Worm (Caenorhabditis elegans) whole organism, L3 larva: ENCODE measurements around the gene egl-26.

Experiments
- R02D3.7 ChIP-seq: fragments of 150-350 bp; optimal IDR thresholded peaks from 2 replicates; lab custom pipeline; 2014; ENCODE audit warnings: missing biosample characterization, missing genetic modification characterization
- ZK546.5 ChIP-seq: sonication (generic microtip); optimal IDR thresholded peaks from 2 replicates; lab custom pipeline; 2017; ENCODE audit warnings: missing biosample characterization, missing genetic modification characterization
- ama-1 ChIP-seq: fragments of 150-350 bp; optimal IDR thresholded peaks from 2 replicates; lab custom pipeline; 2018
- ceh-28 ChIP-seq: fragments of 150-350 bp; optimal IDR thresholded peaks from 2 replicates; lab custom pipeline; 2014; ENCODE audit warnings: missing biosample characterization, missing genetic modification reagents, missing genetic modification characterization
- egl-27 ChIP-seq: sonication (generic microtip); optimal IDR thresholded peaks from 4 replicates; lab custom pipeline; 2017; ENCODE audit warnings: missing biosample characterization, missing genetic modification reagents, missing genetic modification characterization
- egl-5 ChIP-seq: fragments of 150-350 bp; optimal IDR thresholded peaks from 2 replicates; lab custom pipeline; 2017; ENCODE audit warnings: missing biosample characterization, missing genetic modification reagents, missing genetic modification characterization, inconsistent platforms
- elt-1 ChIP-seq: fragments of 150-350 bp; optimal IDR thresholded peaks from 2 replicates; lab custom pipeline; 2014; ENCODE audit warnings: missing biosample characterization, missing genetic modification characterization
- elt-2 ChIP-seq: sonication (generic microtip); optimal IDR thresholded peaks from 2 replicates; lab custom pipeline; 2016; ENCODE audit warnings: missing genetic modification reagents, mild to moderate bottlenecking, missing genetic modification characterization, missing compliant biosample characterization
- elt-3 ChIP-seq, 3 experiments: fragments of 150-350 bp in 1 of 3; sonication (generic microtip) in 2 of 3; optimal IDR thresholded peaks; 2 replicates in 2 of 3; 4 replicates in 1 of 3; lab custom pipeline; 2014 to 2017; ENCODE audit warnings: missing biosample characterization in 3 of 3, missing genetic modification characterization in 3 of 3
- fkh-10 ChIP-seq: sonication (generic microtip); optimal IDR thresholded peaks from 2 replicates; lab custom pipeline; 2017; ENCODE audit warnings: missing biosample characterization, missing genetic modification reagents, missing genetic modification characterization
- fkh-2 ChIP-seq: fragments of 150-350 bp; optimal IDR thresholded peaks from 2 replicates; lab custom pipeline; 2014; ENCODE audit warnings: missing biosample characterization, missing genetic modification reagents, missing genetic modification characterization
- fos-1 ChIP-seq: fragments of 150-350 bp; optimal IDR thresholded peaks from 2 replicates; lab custom pipeline; 2014; ENCODE audit warnings: missing biosample characterization, missing genetic modification characterization
- hmg-11 ChIP-seq: sonication (generic microtip); optimal IDR thresholded peaks from 2 replicates; lab custom pipeline; 2016; ENCODE audit warnings: missing genetic modification characterization, missing compliant biosample characterization
- jun-1 ChIP-seq: fragments of 150-350 bp; optimal IDR thresholded peaks from 2 replicates; lab custom pipeline; 2014; ENCODE audit warnings: missing biosample characterization, missing genetic modification reagents, missing genetic modification characterization
- lin-15B ChIP-seq: fragments of 150-350 bp; optimal IDR thresholded peaks from 2 replicates; lab custom pipeline; 2014; ENCODE audit warnings: missing biosample characterization, missing genetic modification characterization
- lin-39 ChIP-seq: fragments of 150-350 bp; optimal IDR thresholded peaks from 2 replicates; lab custom pipeline; 2018; ENCODE audit warnings: missing biosample characterization, missing genetic modification reagents, missing genetic modification characterization
- lsy-12 ChIP-seq: sonication (generic microtip); optimal IDR thresholded peaks from 2 replicates; lab custom pipeline; 2016; ENCODE audit warnings: mild to moderate bottlenecking, missing genetic modification characterization, missing compliant biosample characterization
- mdl-1 ChIP-seq: fragments of 150-350 bp; optimal IDR thresholded peaks from 2 replicates; lab custom pipeline; 2014; ENCODE audit warnings: missing biosample characterization, missing genetic modification characterization
- mml-1 ChIP-seq: fragments of 150-350 bp; sonication (generic microtip); optimal IDR thresholded peaks from 3 replicates; lab custom pipeline; 2014; ENCODE audit warnings: missing biosample characterization, missing genetic modification characterization
- nfya-1 ChIP-seq: sonication (generic microtip); optimal IDR thresholded peaks from 2 replicates; lab custom pipeline; 2017; ENCODE audit warnings: missing genetic modification characterization, mild to moderate bottlenecking, missing compliant biosample characterization, antibody characterized with exemption, moderate library complexity; ENCODE audit not compliant: insufficient read depth
- nhr-23 ChIP-seq: fragments of 150-350 bp; optimal IDR thresholded peaks from 2 replicates; lab custom pipeline; 2014; ENCODE audit warnings: missing biosample characterization, missing genetic modification reagents, missing genetic modification characterization
- nhr-237 ChIP-seq: fragments of 150-350 bp; optimal IDR thresholded peaks from 2 replicates; lab custom pipeline; 2014; ENCODE audit warnings: missing biosample characterization, missing genetic modification characterization
- nhr-25 ChIP-seq: sonication (generic microtip); optimal IDR thresholded peaks from 2 replicates; lab custom pipeline; 2017; ENCODE audit warnings: missing biosample characterization, missing genetic modification characterization
- nhr-43 ChIP-seq: sonication (generic microtip); optimal IDR thresholded peaks from 2 replicates; lab custom pipeline; 2016; ENCODE audit warnings: mild to moderate bottlenecking, missing genetic modification characterization, missing compliant biosample characterization; ENCODE audit not compliant: poor library complexity, severe bottlenecking
- nhr-67 ChIP-seq: fragments of 150-350 bp; optimal IDR thresholded peaks from 2 replicates; lab custom pipeline; 2014; ENCODE audit warnings: missing biosample characterization, missing genetic modification characterization
- nhr-76 ChIP-seq: fragments of 150-350 bp; sonication (generic microtip); optimal IDR thresholded peaks from 5 replicates; lab custom pipeline; 2014; ENCODE audit warnings: missing biosample characterization, missing genetic modification characterization
- nhr-77 ChIP-seq: fragments of 150-350 bp; optimal IDR thresholded peaks from 2 replicates; lab custom pipeline; 2014; ENCODE audit warnings: missing biosample characterization, missing genetic modification characterization
- pha-4 ChIP-seq: fragments of 150-350 bp; optimal IDR thresholded peaks from 2 replicates; lab custom pipeline; 2014; ENCODE audit warnings: missing biosample characterization, missing genetic modification reagents, missing genetic modification characterization
- pqm-1 ChIP-seq: fragments of 150-350 bp; optimal IDR thresholded peaks from 2 replicates; lab custom pipeline; 2017; ENCODE audit warnings: missing biosample characterization, missing genetic modification characterization, inconsistent platforms
- sea-2 ChIP-seq: fragments of 150-350 bp; sonication (generic microtip); optimal IDR thresholded peaks from 4 replicates; lab custom pipeline; 2014; ENCODE audit warnings: missing biosample characterization, missing genetic modification reagents, missing genetic modification characterization
- skn-1 ChIP-seq: fragments of 150-350 bp; optimal IDR thresholded peaks from 2 replicates; lab custom pipeline; 2014; ENCODE audit warnings: missing biosample characterization, missing genetic modification characterization
- tbx-2 ChIP-seq: sonication (generic microtip); optimal IDR thresholded peaks from 2 replicates; lab custom pipeline; 2016; ENCODE audit warnings: mild to moderate bottlenecking, missing genetic modification characterization, missing compliant biosample characterization
- unc-39 ChIP-seq: sonication (generic microtip); optimal IDR thresholded peaks from 4 replicates; lab custom pipeline; 2017; ENCODE audit warnings: missing biosample characterization, missing genetic modification characterization
- unc-62 ChIP-seq: fragments of 150-350 bp; sonication (generic microtip); optimal IDR thresholded peaks from 4 replicates; lab custom pipeline; 2014; ENCODE audit warnings: missing biosample characterization, missing genetic modification reagents, missing genetic modification characterization
- zag-1 ChIP-seq: fragments of 150-350 bp; optimal IDR thresholded peaks from 2 replicates; lab custom pipeline; 2014; ENCODE audit warnings: missing biosample characterization, missing genetic modification characterization
- ztf-11 ChIP-seq: fragments of 150-350 bp; optimal IDR thresholded peaks from 2 replicates; lab custom pipeline; 2014; ENCODE audit warnings: missing biosample characterization, missing genetic modification characterization
- ztf-4 ChIP-seq: fragments of 150-350 bp; optimal IDR thresholded peaks from 2 replicates; lab custom pipeline; 2014; ENCODE audit warnings: missing biosample characterization, missing genetic modification characterization

The egl-26 gene

DNA sequence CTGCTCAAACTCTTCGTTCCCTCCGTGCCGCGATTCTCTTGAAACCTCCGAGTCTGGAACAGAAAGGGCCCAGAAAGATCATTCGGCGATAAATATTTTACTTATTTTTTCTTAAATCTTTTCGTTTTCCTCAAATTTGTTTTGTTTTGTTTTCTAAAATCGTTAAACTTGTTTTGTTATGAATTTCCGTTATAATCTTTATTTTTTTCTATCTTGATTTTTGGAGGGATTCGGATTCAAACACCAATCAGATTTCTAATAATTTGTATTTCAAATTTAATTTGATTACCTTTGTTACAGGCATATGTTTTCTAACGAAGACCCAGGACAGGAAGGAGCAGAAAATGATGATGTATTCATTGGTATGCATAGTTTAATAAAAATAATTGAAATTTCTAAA, 22.2 kb upstream of the egl-26 start, which contains the start of gene C23H3.5:
Gene C23H3.5, plus strand, starts transcription at position 301 of the 400 bp plus-strand sequence.
- TF ChIP-seq nhr-67 (tag; lab: Kevin White, UChicago) (no peak), nhr-43 (tag; lab: Kevin White, UChicago) (no peak), fkh-10 (GFP tag; lab: Kevin White, UChicago) (no peak), tbx-2 (tag; lab: Kevin White, UChicago) (no peak), nhr-23 (no peak), nhr-76 (tag; lab: Kevin White, UChicago) (no peak)

DNA sequence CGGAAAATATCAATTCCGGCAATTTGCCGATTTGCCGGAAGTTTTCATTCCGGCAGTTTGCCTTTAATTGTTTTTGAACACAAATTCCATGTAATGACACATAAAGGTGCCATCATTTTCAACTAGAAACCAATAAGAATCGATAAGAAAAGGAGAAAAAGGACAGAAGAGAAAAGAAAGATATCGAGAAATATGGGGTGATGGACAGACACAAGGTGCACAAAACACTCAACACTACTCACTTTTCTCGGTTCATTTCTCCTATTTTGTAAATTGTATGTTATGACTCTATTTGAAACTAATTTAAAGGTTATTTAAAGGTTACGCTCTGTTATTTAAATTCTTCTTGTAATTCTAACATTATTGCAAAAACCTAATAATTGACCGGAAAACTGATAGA, 18.6 kb upstream of the egl-26 start:
- TF ChIP-seq elt-2 (tag; lab: Kevin White, UChicago) (peak; percentile 44), nhr-43 (tag; lab: Kevin White, UChicago) (no peak), zag-1 (tag; lab: Kevin White, UChicago) (no peak), ceh-28 (tag; lab: Kevin White, UChicago) (peak; percentile 19), pqm-1 (tag; lab: Kevin White, UChicago) (peak; percentile 61), ztf-4 (tag; lab: Kevin White, UChicago) (no peak), jun-1 (tag; lab: Kevin White, UChicago) (no peak), skn-1 (tag; lab: Kevin White, UChicago) (no peak), hmg-11 (tag; lab: Kevin White, UChicago) (no peak), egl-5 (no peak)

DNA sequence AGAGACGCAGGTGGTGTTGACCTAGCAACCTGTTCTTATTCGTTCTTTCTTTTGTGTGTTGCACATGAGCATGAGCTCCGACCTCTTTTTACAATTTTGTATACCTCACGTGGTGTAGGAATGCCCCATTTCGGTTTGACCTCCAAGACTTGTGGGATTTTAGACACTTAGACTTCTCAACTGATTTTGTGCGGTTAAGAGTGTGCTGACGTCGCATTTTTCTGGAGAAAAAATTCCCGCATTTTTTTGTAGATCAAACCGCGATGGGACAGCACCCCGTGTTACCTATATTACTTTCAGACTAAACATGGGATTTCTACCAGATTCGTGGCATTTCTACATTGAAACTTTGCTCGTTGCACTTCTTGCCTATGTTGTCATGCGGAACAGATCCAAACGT, 18.1 kb upstream of the egl-26 start, which contains the start of gene sptl-1:
Gene sptl-1, plus strand, starts transcription at position 301 of the 400 bp plus-strand sequence.
- TF ChIP-seq elt-3 (tag; optimal IDR thresholded peaks at IDR 0.05; lab: Kevin White, UChicago) (no peak), fos-1 (no peak), ZK546.5 (tag; lab: Kevin White, UChicago) (no peak), elt-1 (tag; lab: Kevin White, UChicago) (no peak), mml-1 (tag; lab: Kevin White, UChicago) (no peak), sea-2 (GFP tag; lab: Kevin White, UChicago) (no peak), nfya-1 (tag; lab: Kevin White, UChicago) (no peak), fkh-2 (no peak), skn-1 (tag; lab: Kevin White, UChicago) (no peak), ztf-11 (tag; lab: Kevin White, UChicago) (no peak), pqm-1 (tag; lab: Kevin White, UChicago) (no peak), nhr-25 (no peak), egl-27 (tag; lab: Kevin White, UChicago) (no peak), nhr-237 (tag; lab: Kevin White, UChicago) (no peak), nhr-77 (no peak)

DNA sequence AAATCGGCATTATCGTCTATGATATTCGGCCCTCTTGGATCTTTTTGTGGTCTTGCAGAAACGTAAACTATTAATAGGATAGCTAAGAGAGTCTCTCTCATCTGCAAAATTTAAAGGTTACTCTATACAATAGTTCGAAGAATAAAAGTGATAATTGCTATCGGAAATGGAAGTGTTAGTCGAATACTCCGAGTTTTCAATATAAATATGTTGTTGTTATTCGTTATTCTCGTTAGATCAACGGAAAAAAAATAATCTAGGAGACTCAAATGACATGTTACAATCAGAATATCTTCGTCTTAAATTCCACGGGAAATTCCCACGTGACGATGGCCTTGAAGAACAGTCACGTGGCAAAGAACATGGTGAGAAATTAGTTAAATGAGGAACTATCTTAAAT, 14.2 kb upstream of the egl-26 start, which contains the start of gene tre-5:
Gene tre-5, minus strand, starts transcription at position 101 of the 400 bp plus-strand sequence.
- no peak for TF ChIP-seq lsy-12 (tag; lab: Kevin White, UChicago)
- TF ChIP-seq tbx-2 (tag; lab: Kevin White, UChicago) = no peak
- TF ChIP-seq nhr-25 = no peak
- TF ChIP-seq mdl-1 (tag; lab: Kevin White, UChicago) = no peak
- no peak for TF ChIP-seq jun-1 (tag; lab: Kevin White, UChicago)
- TF ChIP-seq nhr-77 = no peak
- no peak for TF ChIP-seq R02D3.7
- no peak for TF ChIP-seq elt-3 (tag; optimal IDR thresholded peaks at IDR 0.05; lab: Kevin White, UChicago)
- no peak for TF ChIP-seq unc-62 (GFP tag; lab: Kevin White, UChicago)
- TF ChIP-seq ama-1 (lab: Kevin White, UChicago) = no peak
- no peak for TF ChIP-seq ztf-11 (tag; lab: Kevin White, UChicago)
- TF ChIP-seq fkh-10 (GFP tag; lab: Kevin White, UChicago) = no peak
- no peak for TF ChIP-seq lin-39 (tag; lab: Kevin White, UChicago)
- no peak for TF ChIP-seq nhr-43 (tag; lab: Kevin White, UChicago)
- TF ChIP-seq unc-39 (tag; lab: Kevin White, UChicago) = no peak
- TF ChIP-seq lin-15B = no peak
- no peak for TF ChIP-seq elt-1 (tag; lab: Kevin White, UChicago)
- no peak for TF ChIP-seq pha-4 (tag; lab: Kevin White, UChicago)
- TF ChIP-seq, all 47 proteins: peak for 0
